Fruit fly (Drosophila melanogaster) S2 (cell line): ENCODE data around the gene ec.

Experiments
- CG8478 ChIP-seq: fragments of >200 bp; optimal IDR thresholded peaks from 2 replicates; lab custom pipeline; 2018
- CTCF ChIP-seq, 2 experiments: fragments of >200 bp; optimal IDR thresholded peaks; 2 replicates each; lab custom pipeline; 2018

DNA sequence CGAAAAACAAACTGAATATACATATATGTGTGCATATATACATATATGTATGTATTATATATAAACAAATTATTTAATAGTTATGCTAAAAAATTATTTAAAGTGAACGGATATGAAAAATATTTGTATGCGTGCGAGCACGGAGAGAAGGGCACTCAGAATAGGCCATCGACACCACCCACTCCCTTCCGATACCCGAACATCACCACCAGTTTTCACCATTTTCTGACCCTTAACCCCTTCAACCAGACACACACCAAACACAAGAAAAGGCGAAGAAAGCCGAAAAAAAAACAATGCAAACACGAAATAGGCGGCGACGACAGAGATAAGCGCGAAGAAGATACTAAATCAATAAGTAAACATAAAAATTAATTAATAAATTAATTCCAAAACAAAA is 22.2 kb upstream of the ec start:
- TF ChIP-seq CTCF (optimal IDR thresholded peaks at IDR 0.05; lab: Kevin White, UChicago) (no peak), CG8478 (lab: Kevin White, UChicago) (no peak)
